Worm (Caenorhabditis elegans) whole organism, L2 larva: ENCODE data around the gene Y41C4A.32.

Experiments used
- C34F6.9 ChIP-seq: fragments of 150-350 bp; optimal IDR thresholded peaks from 2 replicates; lab custom pipeline; 2014; ENCODE audit warnings: missing biosample characterization, missing genetic modification characterization
- F13H6.1 ChIP-seq: sonication (generic microtip); optimal IDR thresholded peaks from 2 replicates; lab custom pipeline; 2016; ENCODE audit warnings: missing genetic modification characterization, missing compliant biosample characterization
- Y55F3AM.14 ChIP-seq: fragments of 200-800 bp; sonication (Bioruptor generic); optimal IDR thresholded peaks from 2 replicates; lab custom pipeline; 2018; ENCODE audit warnings: mild to moderate bottlenecking, missing genetic modification characterization, missing compliant biosample characterization
- ZK546.5 ChIP-seq: sonication (generic microtip); optimal IDR thresholded peaks from 2 replicates; lab custom pipeline; 2017; ENCODE audit warnings: missing biosample characterization, missing genetic modification characterization
- alr-1 ChIP-seq: fragments of 150-350 bp; optimal IDR thresholded peaks from 2 replicates; lab custom pipeline; 2014; ENCODE audit warnings: missing biosample characterization, missing genetic modification characterization
- aly-2 ChIP-seq: fragments of 150-350 bp; optimal IDR thresholded peaks from 2 replicates; lab custom pipeline; 2014; ENCODE audit warnings: missing biosample characterization, missing genetic modification characterization
- ama-1 ChIP-seq: fragments of 150-350 bp; optimal IDR thresholded peaks from 2 replicates; lab custom pipeline; 2018; ENCODE audit warnings: inconsistent platforms
- blmp-1 ChIP-seq: sonication (generic microtip); optimal IDR thresholded peaks from 2 replicates; lab custom pipeline; 2017; ENCODE audit warnings: missing genetic modification characterization, mild to moderate bottlenecking, missing compliant biosample characterization, antibody characterized with exemption, moderate library complexity; ENCODE audit not compliant: insufficient read depth
- ceh-82 ChIP-seq: fragments of 150-350 bp; optimal IDR thresholded peaks from 2 replicates; lab custom pipeline; 2014; ENCODE audit warnings: missing biosample characterization, missing genetic modification characterization
- dmd-4 ChIP-seq: sonication (generic microtip); optimal IDR thresholded peaks from 2 replicates; lab custom pipeline; 2017; ENCODE audit warnings: missing biosample characterization, missing genetic modification characterization
- egl-27 ChIP-seq: sonication (generic microtip); optimal IDR thresholded peaks from 3 replicates; lab custom pipeline; 2017; ENCODE audit warnings: missing biosample characterization, missing genetic modification reagents, missing genetic modification characterization
- elt-3 ChIP-seq: sonication (generic microtip); optimal IDR thresholded peaks from 2 replicates; lab custom pipeline; 2017; ENCODE audit warnings: missing biosample characterization, missing genetic modification characterization
- fos-1 ChIP-seq: fragments of 150-350 bp; optimal IDR thresholded peaks from 2 replicates; lab custom pipeline; 2014; ENCODE audit warnings: missing biosample characterization, missing genetic modification characterization
- gmeb-1 ChIP-seq: fragments of 150-350 bp; optimal IDR thresholded peaks from 2 replicates; lab custom pipeline; 2014; ENCODE audit warnings: missing biosample characterization, missing genetic modification characterization
- lin-11 ChIP-seq: fragments of 150-350 bp; sonication (generic microtip); optimal IDR thresholded peaks from 2 replicates; lab custom pipeline; 2014; ENCODE audit warnings: missing biosample characterization, missing genetic modification characterization, inconsistent platforms, mixed read lengths
- lin-39 ChIP-seq: fragments of 150-350 bp; optimal IDR thresholded peaks from 2 replicates; lab custom pipeline; 2014; ENCODE audit warnings: missing biosample characterization, missing genetic modification reagents, missing genetic modification characterization
- mbf-1 ChIP-seq: sonication (generic microtip); optimal IDR thresholded peaks from 2 replicates; lab custom pipeline; 2017; ENCODE audit warnings: missing biosample characterization, missing genetic modification characterization
- mdl-1 ChIP-seq, 2 experiments: fragments of 150-350 bp in 1 of 2; sonication (generic microtip) in 1 of 2; optimal IDR thresholded peaks; 2 replicates each; lab custom pipeline; 2017; ENCODE audit warnings: missing biosample characterization in 2 of 2, missing genetic modification characterization in 2 of 2
- nhr-10 ChIP-seq: sonication (generic microtip); optimal IDR thresholded peaks from 2 replicates; lab custom pipeline; 2017; ENCODE audit warnings: missing biosample characterization, missing genetic modification characterization
- nhr-11 ChIP-seq: fragments of 150-350 bp; optimal IDR thresholded peaks from 2 replicates; lab custom pipeline; 2014; ENCODE audit warnings: missing biosample characterization, missing genetic modification characterization
- nhr-129 ChIP-seq: fragments of 150-350 bp; optimal IDR thresholded peaks from 2 replicates; lab custom pipeline; 2014; ENCODE audit warnings: missing biosample characterization, missing genetic modification characterization
- nhr-23 ChIP-seq: fragments of 150-350 bp; optimal IDR thresholded peaks from 2 replicates; lab custom pipeline; 2014; ENCODE audit warnings: missing biosample characterization, missing genetic modification reagents, missing genetic modification characterization
- nhr-237 ChIP-seq: fragments of 150-350 bp; optimal IDR thresholded peaks from 2 replicates; lab custom pipeline; 2014; ENCODE audit warnings: missing biosample characterization, missing genetic modification characterization
- nhr-25 ChIP-seq: fragments of 150-350 bp; sonication (generic microtip); optimal IDR thresholded peaks from 3 replicates; lab custom pipeline; 2014; ENCODE audit warnings: missing biosample characterization, missing genetic modification characterization
- nhr-6 ChIP-seq: fragments of 150-350 bp; optimal IDR thresholded peaks from 2 replicates; lab custom pipeline; 2014; ENCODE audit warnings: missing biosample characterization, missing genetic modification characterization
- peb-1 ChIP-seq: fragments of 150-350 bp; optimal IDR thresholded peaks from 2 replicates; lab custom pipeline; 2014; ENCODE audit warnings: missing biosample characterization, missing genetic modification characterization
- sem-4 ChIP-seq: fragments of 150-350 bp; optimal IDR thresholded peaks from 2 replicates; lab custom pipeline; 2014; ENCODE audit warnings: missing biosample characterization, missing genetic modification reagents, missing genetic modification characterization
- skn-1 ChIP-seq: sonication (generic microtip); optimal IDR thresholded peaks from 2 replicates; lab custom pipeline; 2017; ENCODE audit warnings: missing biosample characterization, missing genetic modification characterization
- sma-9 ChIP-seq, 2 experiments: fragments of 150-350 bp in 1 of 2; sonication (generic microtip) in 1 of 2; optimal IDR thresholded peaks; 2 replicates each; lab custom pipeline; 2014 to 2016; ENCODE audit warnings: missing genetic modification characterization in 2 of 2, mild to moderate bottlenecking in 1 of 2, missing biosample characterization in 1 of 2, missing compliant biosample characterization in 1 of 2, missing genetic modification reagents in 1 of 2, moderate library complexity in 1 of 2
- snpc-4 ChIP-seq: fragments of 150-350 bp; optimal IDR thresholded peaks from 2 replicates; lab custom pipeline; 2014; ENCODE audit warnings: missing biosample characterization, missing genetic modification characterization
- unc-39 ChIP-seq: fragments of 150-350 bp; optimal IDR thresholded peaks from 2 replicates; lab custom pipeline; 2014; ENCODE audit warnings: missing biosample characterization, missing genetic modification characterization
- unc-62 ChIP-seq: fragments of 150-350 bp; optimal IDR thresholded peaks from 2 replicates; lab custom pipeline; 2014; ENCODE audit warnings: missing biosample characterization, missing genetic modification reagents, missing genetic modification characterization
- zag-1 ChIP-seq: fragments of 150-350 bp; optimal IDR thresholded peaks from 2 replicates; lab custom pipeline; 2014; ENCODE audit warnings: missing biosample characterization, missing genetic modification characterization
- ztf-1 ChIP-seq: fragments of 200-800 bp; sonication (Bioruptor generic); conservative IDR thresholded peaks from 2 replicates; pipeline ENCODE4 v1.3.6; 2022; ENCODE audit warnings: missing genetic modification characterization, missing compliant biosample characterization
- ztf-11 ChIP-seq: sonication (generic microtip); optimal IDR thresholded peaks from 2 replicates; lab custom pipeline; 2017; ENCODE audit warnings: missing biosample characterization, missing genetic modification characterization
- ztf-4 ChIP-seq: fragments of 150-350 bp; optimal IDR thresholded peaks from 2 replicates; lab custom pipeline; 2014; ENCODE audit warnings: missing biosample characterization, missing genetic modification characterization

Y41C4A.32 gene

DNA sequence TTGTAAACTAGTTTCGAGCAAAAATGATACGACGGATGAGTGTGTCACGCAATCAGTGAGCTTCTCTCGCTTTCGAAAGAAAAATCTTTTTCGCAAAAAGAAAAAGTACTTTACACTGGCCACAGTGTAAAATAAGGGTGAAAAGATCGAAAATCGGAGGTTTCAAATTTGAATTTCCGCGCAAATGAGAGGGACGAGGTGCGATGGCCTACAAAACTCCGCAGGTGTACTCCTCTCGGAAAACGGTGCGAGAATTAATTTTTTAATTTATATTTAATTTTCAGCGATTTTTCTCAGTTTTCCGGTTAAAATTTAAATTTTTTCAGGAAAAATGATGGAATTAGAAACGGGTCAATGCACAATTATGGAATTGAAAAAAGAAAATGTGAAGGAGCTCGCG, 25.2 kb downstream of the Y41C4A.32 start, which contains the start of gene mrt-2 (continued):
- peak; percentile 44 for TF ChIP-seq nhr-6 (tag; lab: Kevin White, UChicago)
- no peak for TF ChIP-seq ZK546.5 (tag; lab: Kevin White, UChicago)
- TF ChIP-seq, all 48 proteins: peak for 19

DNA sequence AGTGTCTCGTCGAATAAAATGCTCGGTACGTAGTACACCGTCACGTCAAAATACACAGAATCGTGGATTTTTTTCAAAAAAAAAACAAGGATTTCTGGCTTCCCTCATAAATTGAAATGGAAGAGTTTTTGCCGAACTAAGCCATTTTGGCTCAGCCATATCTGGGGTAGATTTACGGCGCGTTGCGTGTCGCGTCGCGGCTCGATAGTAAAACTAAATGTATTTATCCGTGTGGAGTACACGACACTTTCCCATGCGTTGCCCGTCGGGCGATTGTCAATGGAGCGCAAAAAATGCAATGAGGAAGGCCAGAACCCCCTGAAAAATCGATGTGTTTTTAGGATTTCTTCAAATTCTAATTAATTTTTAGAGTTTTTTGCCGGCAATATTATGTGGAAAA, 28.7 kb downstream of the Y41C4A.32 start:
- TF ChIP-seq ama-1 (lab: Kevin White, UChicago) = no peak
- TF ChIP-seq gmeb-1 (tag; lab: Kevin White, UChicago) = no peak
- TF ChIP-seq skn-1 (tag; lab: Kevin White, UChicago) = no peak
- no peak for TF ChIP-seq mdl-1 (tag; optimal IDR thresholded peaks at IDR 0.05; lab: Kevin White, UChicago)
- TF ChIP-seq ztf-1 = no peak
- no peak for TF ChIP-seq snpc-4 (tag; lab: Kevin White, UChicago)
- TF ChIP-seq ztf-4 (tag; lab: Kevin White, UChicago) = no peak
- TF ChIP-seq unc-62 (GFP tag; lab: Kevin White, UChicago) = no peak
- no peak for TF ChIP-seq blmp-1
- no peak for TF ChIP-seq ztf-11
- no peak for TF ChIP-seq nhr-6 (tag; lab: Kevin White, UChicago)
- no peak for TF ChIP-seq egl-27 (tag; lab: Kevin White, UChicago)
- no peak for TF ChIP-seq mbf-1 (tag; lab: Kevin White, UChicago)
- no peak for TF ChIP-seq zag-1 (tag; lab: Kevin White, UChicago)

DNA sequence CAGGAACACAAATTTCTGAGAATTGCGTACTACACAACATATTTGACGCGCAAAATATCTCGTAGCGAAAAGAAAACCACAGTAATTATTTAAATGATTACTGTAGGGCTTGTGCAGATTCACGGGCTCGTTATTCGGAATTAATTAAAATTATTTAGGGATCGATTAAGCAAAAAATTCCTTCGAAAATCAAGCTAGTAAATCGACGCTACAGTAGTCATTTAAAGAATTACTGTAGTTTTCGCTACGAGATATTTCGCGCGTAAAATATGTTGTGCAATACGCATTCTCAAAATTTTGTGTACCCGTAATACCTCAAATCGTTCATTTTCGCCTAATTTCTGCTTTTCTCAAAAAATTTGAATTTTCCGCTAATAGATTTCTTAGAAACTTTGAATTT, 29.3 kb downstream of the Y41C4A.32 start:
- no peak for TF ChIP-seq alr-1 (tag; lab: Kevin White, UChicago)
- TF ChIP-seq lin-11 (tag; lab: Kevin White, UChicago) = no peak
- TF ChIP-seq ZK546.5 (tag; lab: Kevin White, UChicago) = no peak
- TF ChIP-seq sem-4 = no peak
- TF ChIP-seq peb-1 (tag; lab: Kevin White, UChicago) = no peak
- no peak for TF ChIP-seq Y55F3AM.14 (GFP tag; lab: Kevin White, UChicago)
- TF ChIP-seq nhr-237 (tag; lab: Kevin White, UChicago) = no peak
- TF ChIP-seq aly-2 (tag; lab: Kevin White, UChicago) = no peak
- no peak for TF ChIP-seq lin-39 (tag; lab: Kevin White, UChicago)
- no peak for TF ChIP-seq unc-62 (GFP tag; lab: Kevin White, UChicago)
- TF ChIP-seq nhr-23 (tag; lab: Kevin White, UChicago) = no peak
- TF ChIP-seq sma-9 (GFP tag; optimal IDR thresholded peaks at IDR 0.05; lab: Kevin White, UChicago) = no peak
- no peak for TF ChIP-seq sma-9 (tag; optimal IDR thresholded peaks at IDR 0.05; lab: Kevin White, UChicago)
- no peak for TF ChIP-seq dmd-4 (tag; lab: Kevin White, UChicago)

DNA sequence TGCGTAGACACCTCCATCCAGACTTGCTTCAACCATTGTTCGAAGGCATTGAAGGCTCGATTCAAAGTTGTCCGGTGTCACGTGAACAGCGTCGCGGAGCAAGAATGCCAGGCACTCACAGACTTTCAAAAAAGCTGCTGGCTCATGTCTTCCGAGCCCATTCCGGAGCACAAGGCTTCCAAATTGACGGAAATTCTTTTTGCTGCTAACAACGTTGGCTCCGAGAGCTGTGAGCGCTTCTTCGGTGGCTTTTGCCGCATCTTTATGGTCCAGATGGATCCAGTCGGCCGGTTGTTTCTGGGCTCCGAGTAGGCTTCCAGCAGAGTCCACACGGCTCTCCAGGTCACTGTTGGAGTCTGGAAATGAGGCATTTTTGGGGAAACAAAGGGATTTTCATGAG, 36.4 kb downstream of the Y41C4A.32 start:
- TF ChIP-seq lin-39 (tag; lab: Kevin White, UChicago) (no peak), lin-11 (tag; lab: Kevin White, UChicago) (no peak), skn-1 (tag; lab: Kevin White, UChicago) (no peak), sem-4 (no peak), F13H6.1 (tag; lab: Kevin White, UChicago) (no peak), fos-1 (tag; lab: Kevin White, UChicago) (no peak), nhr-25 (tag; lab: Kevin White, UChicago) (no peak), Y55F3AM.14 (GFP tag; lab: Kevin White, UChicago) (no peak), mbf-1 (tag; lab: Kevin White, UChicago) (no peak), C34F6.9 (tag; lab: Kevin White, UChicago) (no peak), unc-39 (no peak)

DNA sequence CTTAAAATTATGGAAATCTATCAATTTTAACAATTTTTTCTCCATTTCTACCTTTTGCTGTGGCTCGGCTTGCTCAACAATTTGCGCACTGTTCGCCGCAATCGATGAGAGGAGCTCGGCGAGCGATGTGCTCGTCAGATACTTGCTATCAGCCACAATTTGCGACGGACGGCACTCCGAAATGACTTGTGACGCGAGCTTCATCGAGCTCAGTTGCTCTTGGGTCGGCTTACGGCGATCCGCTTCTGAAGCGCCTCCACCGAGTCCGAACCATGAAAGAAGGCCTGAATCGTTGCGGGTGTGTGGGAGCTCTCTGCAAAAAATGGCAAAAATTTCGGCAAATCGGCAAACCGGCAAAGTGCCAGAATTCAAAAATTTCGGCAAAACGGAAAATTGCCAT, 39.1 kb downstream of the Y41C4A.32 start:
- TF ChIP-seq alr-1 (tag; lab: Kevin White, UChicago) = no peak
- no peak for TF ChIP-seq nhr-129 (tag; lab: Kevin White, UChicago)
- TF ChIP-seq snpc-4 (tag; lab: Kevin White, UChicago) = no peak
- TF ChIP-seq ama-1 (lab: Kevin White, UChicago) = no peak
- no peak for TF ChIP-seq nhr-10
- TF ChIP-seq ceh-82 (tag; lab: Kevin White, UChicago) = no peak
- TF ChIP-seq C34F6.9 (tag; lab: Kevin White, UChicago) = no peak
- no peak for TF ChIP-seq mdl-1 (tag; optimal IDR thresholded peaks at IDR 0.05; lab: Kevin White, UChicago)
- TF ChIP-seq elt-3 (tag; lab: Kevin White, UChicago) = no peak
- no peak for TF ChIP-seq nhr-11 (tag; lab: Kevin White, UChicago)
